Fruit fly (Drosophila melanogaster) whole organism, embryonic: ENCODE results near the gene Rab21.
A peak's percentile ranks its signal among the peaks of the same experiment; 100 is the strongest.

ENCODE experiments used
- Atf-2 ChIP-seq: fragments of 200-800 bp; sonication (Bioruptor generic); optimal IDR thresholded peaks from 2 replicates; lab custom pipeline; 2016; ENCODE audit warnings: missing biosample characterization, missing genetic modification characterization
- CG10543 ChIP-seq: fragments of 200-800 bp; sonication (Bioruptor generic); optimal IDR thresholded peaks from 3 replicates; lab custom pipeline; 2017; ENCODE audit warnings: missing biosample characterization, mild to moderate bottlenecking, missing genetic modification characterization, moderate library complexity
- CG12299 ChIP-seq: fragments of 200-800 bp; sonication (Bioruptor generic); optimal IDR thresholded peaks from 2 replicates; lab custom pipeline; 2018; ENCODE audit warnings: missing biosample characterization, mild to moderate bottlenecking, missing genetic modification characterization
- CG12391 ChIP-seq: fragments of 200-800 bp; sonication (Bioruptor generic); optimal IDR thresholded peaks from 3 replicates; lab custom pipeline; 2018; ENCODE audit warnings: missing biosample characterization, mild to moderate bottlenecking, missing genetic modification characterization, moderate library complexity
- CG12769 ChIP-seq: fragments of 200-800 bp; sonication (Bioruptor generic); optimal IDR thresholded peaks from 2 replicates; lab custom pipeline; 2019; ENCODE audit warnings: missing biosample characterization, mild to moderate bottlenecking, missing genetic modification characterization, moderate library complexity
- CG13123 ChIP-seq: fragments of 200-800 bp; sonication (Bioruptor generic); optimal IDR thresholded peaks from 2 replicates; lab custom pipeline; 2016; ENCODE audit warnings: missing biosample characterization, missing genetic modification characterization
- CG17829 ChIP-seq: fragments of 200-800 bp; optimal IDR thresholded peaks from 2 replicates; lab custom pipeline; 2019; ENCODE audit warnings: missing biosample characterization, mild to moderate bottlenecking, missing genetic modification characterization, moderate library complexity
- CG2129 ChIP-seq: fragments of 200-800 bp; sonication (Bioruptor generic); IDR thresholded peaks from 2 replicates; pipeline ENCODE4 v1.3.6; 2022; ENCODE audit warnings: missing biosample characterization, missing genetic modification characterization; ENCODE audit not compliant: partially characterized antibody
- CG32532 ChIP-seq: fragments of 200-800 bp; sonication (Bioruptor generic); IDR thresholded peaks from 2 replicates; pipeline ENCODE4 v1.3.6; 2022; ENCODE audit warnings: missing biosample characterization, missing genetic modification characterization
- CG6272 ChIP-seq: fragments of 200-800 bp; sonication (Bioruptor generic); IDR thresholded peaks from 2 replicates; pipeline ENCODE4 v1.3.6; 2022; ENCODE audit warnings: missing biosample characterization, missing genetic modification characterization
- CG6813 ChIP-seq: fragments of 200-800 bp; sonication (Bioruptor generic); optimal IDR thresholded peaks from 2 replicates; lab custom pipeline; 2017; ENCODE audit warnings: missing biosample characterization, missing genetic modification characterization, mild to moderate bottlenecking, moderate library complexity, missing genetic modification reagents
- CG9609 ChIP-seq: fragments of 200-800 bp; sonication (Bioruptor generic); optimal IDR thresholded peaks from 3 replicates; lab custom pipeline; 2016; ENCODE audit warnings: missing biosample characterization, missing genetic modification characterization
- CG9932 ChIP-seq: fragments of 200-800 bp; sonication (Bioruptor generic); IDR thresholded peaks from 2 replicates; pipeline ENCODE4 v1.3.6; 2022; ENCODE audit warnings: missing biosample characterization, missing genetic modification characterization
- Camta ChIP-seq: fragments of 200-800 bp; sonication (Bioruptor generic); optimal IDR thresholded peaks from 2 replicates; lab custom pipeline; 2016; ENCODE audit warnings: missing biosample characterization, missing genetic modification characterization
- E2f2 ChIP-seq: fragments of 200-800 bp; sonication (Bioruptor generic); IDR thresholded peaks from 2 replicates; pipeline ENCODE4 v1.3.6; 2022; ENCODE audit warnings: missing biosample characterization, missing genetic modification characterization
- Ets97D ChIP-seq: fragments of 200-800 bp; sonication (Bioruptor generic); optimal IDR thresholded peaks from 3 replicates; lab custom pipeline; 2016; ENCODE audit warnings: missing biosample characterization, missing genetic modification characterization
- H2.0 ChIP-seq: fragments of 200-800 bp; sonication (Bioruptor generic); IDR thresholded peaks from 2 replicates; pipeline ENCODE4 v1.3.6; 2022; ENCODE audit warnings: missing biosample characterization, missing genetic modification characterization
- Hmr ChIP-seq: fragments of 200-800 bp; sonication (Bioruptor generic); optimal IDR thresholded peaks from 3 replicates; lab custom pipeline; 2017; ENCODE audit warnings: mild to moderate bottlenecking, missing biosample characterization, missing genetic modification reagents, missing genetic modification characterization
- Hr51 ChIP-seq, 2 experiments: fragments of 200-800 bp; sonication (Bioruptor generic); optimal IDR thresholded peaks; 2 replicates in 1 of 2; 3 replicates in 1 of 2; lab custom pipeline; 2016 to 2018; ENCODE audit warnings: missing biosample characterization in 2 of 2, missing genetic modification characterization in 2 of 2, mild to moderate bottlenecking in 1 of 2, moderate library complexity in 1 of 2
- MBD-R2 ChIP-seq: fragments of 200-800 bp; sonication (Bioruptor generic); IDR thresholded peaks from 2 replicates; pipeline ENCODE4 v1.3.6; 2022; ENCODE audit warnings: missing biosample characterization, missing genetic modification characterization
- Med ChIP-seq: fragments of 200-800 bp; sonication (Bioruptor generic); peaks from one replicate; lab custom pipeline; 2016; ENCODE audit warnings: missing biosample characterization, missing genetic modification characterization, mild to moderate bottlenecking, inconsistent platforms, moderate library complexity
- NK7.1 ChIP-seq: fragments of 200-800 bp; sonication (Bioruptor generic); optimal IDR thresholded peaks from 3 replicates; lab custom pipeline; 2016; ENCODE audit warnings: missing biosample characterization, missing genetic modification characterization
- Nf-YB ChIP-seq: fragments of 200-800 bp; sonication (Bioruptor generic); optimal IDR thresholded peaks from 3 replicates; lab custom pipeline; 2019; ENCODE audit warnings: missing biosample characterization, mild to moderate bottlenecking, missing genetic modification characterization, moderate library complexity
- Nf-YC ChIP-seq: fragments of 200-800 bp; optimal IDR thresholded peaks from 3 replicates; lab custom pipeline; 2019; ENCODE audit warnings: missing biosample characterization, mild to moderate bottlenecking, missing genetic modification characterization, moderate library complexity
- Poxn ChIP-seq: fragments of 200-800 bp; sonication (Bioruptor generic); IDR thresholded peaks from 2 replicates; pipeline ENCODE4 v1.3.6; 2022; ENCODE audit warnings: missing biosample characterization, missing genetic modification characterization
- Taf1 ChIP-seq: fragments of 200-800 bp; sonication (Bioruptor generic); IDR thresholded peaks from 2 replicates; pipeline ENCODE4 v1.3.6; 2022; ENCODE audit warnings: missing biosample characterization, missing genetic modification characterization
- ara ChIP-seq: fragments of 200-800 bp; sonication (Bioruptor generic); IDR thresholded peaks from 2 replicates; pipeline ENCODE4 v1.3.6; 2022; ENCODE audit warnings: missing biosample characterization, missing genetic modification characterization
- ato ChIP-seq: fragments of 200-800 bp; sonication (Bioruptor generic); IDR thresholded peaks from 2 replicates; pipeline ENCODE4 v1.3.6; 2022; ENCODE audit warnings: missing biosample characterization, missing genetic modification characterization; ENCODE audit not compliant: partially characterized antibody
- az2 ChIP-seq: fragments of 200-800 bp; sonication (Bioruptor generic); optimal IDR thresholded peaks from 3 replicates; lab custom pipeline; 2016; ENCODE audit warnings: missing biosample characterization, missing genetic modification characterization
- bab2 ChIP-seq: fragments of 200-800 bp; sonication (Bioruptor generic); optimal IDR thresholded peaks from 2 replicates; lab custom pipeline; 2016; ENCODE audit warnings: missing biosample characterization, missing genetic modification characterization
- cas ChIP-seq: fragments of 200-800 bp; sonication (Bioruptor generic); IDR thresholded peaks from 2 replicates; pipeline ENCODE4 v1.3.6; 2022; ENCODE audit warnings: missing biosample characterization, missing genetic modification characterization
- dmrt99B ChIP-seq: fragments of 200-800 bp; sonication (Bioruptor generic); optimal IDR thresholded peaks from 2 replicates; lab custom pipeline; 2018; ENCODE audit warnings: missing biosample characterization, mild to moderate bottlenecking, missing genetic modification characterization, moderate library complexity
- exex ChIP-seq: fragments of 200-800 bp; sonication (Bioruptor generic); optimal IDR thresholded peaks from 4 replicates; lab custom pipeline; 2018; ENCODE audit warnings: missing biosample characterization, mild to moderate bottlenecking, missing genetic modification characterization, moderate library complexity
- eyg ChIP-seq: fragments of 200-800 bp; sonication (Bioruptor generic); optimal IDR thresholded peaks from 3 replicates; lab custom pipeline; 2016; ENCODE audit warnings: missing biosample characterization, missing genetic modification characterization
- fd96Cb ChIP-seq: fragments of 200-800 bp; sonication (Bioruptor generic); optimal IDR thresholded peaks from 2 replicates; lab custom pipeline; 2018; ENCODE audit warnings: missing biosample characterization, mild to moderate bottlenecking, missing genetic modification characterization, moderate library complexity
- gt ChIP-seq: fragments of 200-800 bp; sonication (Bioruptor generic); IDR thresholded peaks from 2 replicates; pipeline ENCODE4 v1.3.6; 2022; ENCODE audit warnings: missing biosample characterization, missing genetic modification characterization
- lab ChIP-seq: fragments of 200-800 bp; sonication (Bioruptor generic); optimal IDR thresholded peaks from 3 replicates; lab custom pipeline; 2017; ENCODE audit warnings: missing biosample characterization, missing genetic modification characterization, mild to moderate bottlenecking, moderate library complexity, missing genetic modification reagents
- lilli ChIP-seq: fragments of 200-800 bp; sonication (Bioruptor generic); optimal IDR thresholded peaks from 3 replicates; lab custom pipeline; 2016; ENCODE audit warnings: missing biosample characterization, missing genetic modification characterization
- maf-S ChIP-seq: fragments of 200-800 bp; sonication (Bioruptor generic); optimal IDR thresholded peaks from 2 replicates; lab custom pipeline; 2016; ENCODE audit warnings: missing biosample characterization, missing genetic modification characterization
- nerfin-1 ChIP-seq: fragments of 200-800 bp; sonication (Bioruptor generic); optimal IDR thresholded peaks from 3 replicates; lab custom pipeline; 2019; ENCODE audit warnings: missing biosample characterization, mild to moderate bottlenecking, missing genetic modification characterization, moderate library complexity
- nmo ChIP-seq: fragments of 200-800 bp; sonication (Bioruptor generic); optimal IDR thresholded peaks from 2 replicates; lab custom pipeline; 2018; ENCODE audit warnings: missing biosample characterization, mild to moderate bottlenecking, missing genetic modification characterization, moderate library complexity
- p53 ChIP-seq: fragments of 200-800 bp; sonication (Bioruptor generic); optimal IDR thresholded peaks from 2 replicates; lab custom pipeline; 2016; ENCODE audit warnings: missing biosample characterization, missing genetic modification characterization
- phol ChIP-seq: fragments of 200-800 bp; sonication (Bioruptor generic); optimal IDR thresholded peaks from 3 replicates; lab custom pipeline; 2018; ENCODE audit warnings: missing biosample characterization, mild to moderate bottlenecking, missing genetic modification characterization, moderate library complexity
- pum ChIP-seq: fragments of 200-800 bp; sonication (Bioruptor generic); optimal IDR thresholded peaks from 2 replicates; lab custom pipeline; 2016; ENCODE audit warnings: missing biosample characterization, missing genetic modification characterization
- sd ChIP-seq: fragments of 200-800 bp; sonication (Bioruptor generic); optimal IDR thresholded peaks from 3 replicates; lab custom pipeline; 2018; ENCODE audit warnings: missing biosample characterization, mild to moderate bottlenecking, missing genetic modification characterization, moderate library complexity
- sob ChIP-seq: fragments of 200-800 bp; sonication (Bioruptor generic); IDR thresholded peaks from 2 replicates; pipeline ENCODE4 v1.3.6; 2022; ENCODE audit warnings: missing biosample characterization, missing genetic modification characterization
- tna ChIP-seq: fragments of 200-800 bp; sonication (Bioruptor generic); IDR thresholded peaks from 2 replicates; pipeline ENCODE4 v1.3.6; 2022; ENCODE audit warnings: missing biosample characterization, missing genetic modification characterization; ENCODE audit not compliant: partially characterized antibody
- ttk ChIP-seq: fragments of 200-800 bp; sonication (Bioruptor generic); IDR thresholded peaks from 2 replicates; pipeline ENCODE4 v2.1.2; 2022; ENCODE audit warnings: missing biosample characterization, missing genetic modification characterization
- vvl ChIP-seq: fragments of 200-800 bp; sonication (Bioruptor generic); IDR thresholded peaks from 2 replicates; pipeline ENCODE4 v1.3.6; 2022; ENCODE audit warnings: missing biosample characterization, missing genetic modification characterization
- zfh2 ChIP-seq: fragments of 200-800 bp; sonication (Bioruptor generic); optimal IDR thresholded peaks from 2 replicates; lab custom pipeline; 2016; ENCODE audit warnings: missing biosample characterization, missing genetic modification characterization

Gene Rab21

dm6 chrX:23010651-23011050, 2.6 kb downstream of the Rab21 start (continued):
- TF ChIP-seq exex (peak; percentile 68), Hmr (GFP tag; lab: Kevin White, UChicago) (peak; percentile 43), Taf1 (0 out of 2 replicates have a peak, but pooled peaks have one; percentile 30), zfh2 (GFP tag; lab: Kevin White, UChicago) (peak; percentile 22), Nf-YB (GFP tag; lab: Kevin White, UChicago) (peak; percentile 4), NK7.1 (GFP tag; lab: Kevin White, UChicago) (no peak), maf-S (GFP tag; lab: Kevin White, UChicago) (no peak), Med (peak; percentile 84), cas (GFP tag; lab: Robert Waterston, UW) (no peak), p53 (GFP tag; lab: Kevin White, UChicago) (no peak), MBD-R2 (GFP tag; lab: Robert Waterston, UW) (peak; percentile 21; the same call in 1 of the 2 replicates), lilli (GFP tag; lab: Kevin White, UChicago) (peak; percentile 28), Poxn (GFP tag; lab: Robert Waterston, UW) (no peak), sob (GFP tag; lab: Robert Waterston, UW) (peak; percentile 33; the same call in 1 of the 2 replicates), nmo (GFP tag; lab: Kevin White, UChicago) (peak; percentile 5), pum (GFP tag; lab: Kevin White, UChicago) (peak; percentile 1), phol (tag; lab: Kevin White, UChicago) (peak; percentile 28), E2f2 (GFP tag; lab: Robert Waterston, UW) (0 out of 2 replicates have a peak, but pooled peaks have one; percentile 10), fd96Cb (no peak), lab (GFP tag; lab: Kevin White, UChicago) (peak; percentile 71), Nf-YC (tag; lab: Kevin White, UChicago) (peak; percentile 4), Hr51 (GFP tag; optimal IDR thresholded peaks at IDR 0.05; lab: Kevin White, UChicago) (peak in 1 of 2 experiments; percentile 26), ara (GFP tag; lab: Robert Waterston, UW) (0 out of 2 replicates have a peak, but pooled peaks have one; percentile 20), eyg (GFP tag; lab: Kevin White, UChicago) (peak; percentile 1), dmrt99B (tag; lab: Kevin White, UChicago) (peak; percentile 22), CG6813 (GFP tag; lab: Kevin White, UChicago) (peak; percentile 40), CG12769 (tag; lab: Kevin White, UChicago) (peak; percentile 63), bab2 (GFP tag; lab: Kevin White, UChicago) (no peak), CG12391 (tag; lab: Kevin White, UChicago) (peak; percentile 11), Camta (GFP tag; lab: Kevin White, UChicago) (no peak), CG10543 (GFP tag; lab: Kevin White, UChicago) (peak; percentile 62), CG9609 (no peak), nerfin-1 (tag; lab: Kevin White, UChicago) (no peak)

- TF ChIP-seq ato (GFP tag; lab: Robert Waterston, UW) (peak; percentile 95), Atf-2 (GFP tag; lab: Kevin White, UChicago) (no peak), tna (GFP tag; lab: Robert Waterston, UW) (peak; percentile 98), H2.0 (0 out of 2 replicates have a peak, but pooled peaks have one; percentile 33), phol (tag; lab: Kevin White, UChicago) (peak; percentile 40), ttk (GFP tag; lab: Robert Waterston, UW) (no peak), E2f2 (GFP tag; lab: Robert Waterston, UW) (peak; percentile 52), Ets97D (GFP tag; lab: Kevin White, UChicago) (peak; percentile 52), sd (peak; percentile 11), CG17829 (tag; lab: Kevin White, UChicago) (peak; percentile 27), CG9932 (peak; percentile 79), vvl (GFP tag; lab: Robert Waterston, UW) (peak; percentile 40; the same call in 1 of the 2 replicates), CG32532 (GFP tag; lab: Robert Waterston, UW) (peak; percentile 56), gt (GFP tag; lab: Robert Waterston, UW) (no peak), az2 (GFP tag; lab: Kevin White, UChicago) (no peak), CG12299 (tag; lab: Kevin White, UChicago) (no peak), CG13123 (no peak), CG2129 (GFP tag; lab: Robert Waterston, UW) (peak; percentile 86), CG6272 (GFP tag; lab: Robert Waterston, UW) (peak; percentile 54; the same call in 1 of the 2 replicates)
Observed at dm6 chrX:23007399-23007798, 5.8 kb downstream of the Rab21 start.
